Worm (Caenorhabditis elegans) whole organism, L4 larva: Measurements from ENCODE around the gene daf-10.

ENCODE experiments used
- F10B5.3 ChIP-seq: sonication (generic microtip); optimal IDR thresholded peaks from 2 replicates; lab custom pipeline; 2016; ENCODE audit warnings: mild to moderate bottlenecking, missing genetic modification characterization, missing compliant biosample characterization
- F44E2.7 ChIP-seq: fragments of 200-800 bp; sonication (Bioruptor generic); IDR thresholded peaks from 2 replicates; pipeline ENCODE4 v2.1.2; 2022; ENCODE audit warnings: missing genetic modification characterization, missing compliant biosample characterization
- F49E8.2 ChIP-seq: sonication (generic microtip); optimal IDR thresholded peaks from 2 replicates; lab custom pipeline; 2016; ENCODE audit warnings: missing compliant biosample characterization, mild to moderate bottlenecking, missing genetic modification characterization, borderline replicate concordance
- R02D3.7 ChIP-seq: fragments of 150-350 bp; sonication (generic microtip); optimal IDR thresholded peaks from 3 replicates; lab custom pipeline; 2014; ENCODE audit warnings: missing biosample characterization, missing genetic modification characterization
- T20F7.1 ChIP-seq: fragments of 200-800 bp; sonication (Bioruptor generic); optimal IDR thresholded peaks from 2 replicates; lab custom pipeline; 2018; ENCODE audit warnings: mild to moderate bottlenecking, missing genetic modification characterization, missing compliant biosample characterization
- T26A8.4 ChIP-seq: fragments of 200-800 bp; sonication (Bioruptor generic); IDR thresholded peaks from 2 replicates; pipeline ENCODE4 v1.3.6; 2022; ENCODE audit warnings: missing genetic modification characterization, missing compliant biosample characterization
- Y105C5A.15 ChIP-seq: fragments of 200-800 bp; sonication (Bioruptor generic); IDR thresholded peaks from 2 replicates; pipeline ENCODE4 v1.3.6; 2022; ENCODE audit warnings: missing genetic modification characterization, missing compliant biosample characterization
- Y48G9A.11 ChIP-seq: fragments of 200-800 bp; sonication (Bioruptor generic); IDR thresholded peaks from 2 replicates; pipeline ENCODE4 v1.3.6; 2022; ENCODE audit warnings: missing genetic modification reagents, missing genetic modification characterization, missing compliant biosample characterization
- ZK337.2 ChIP-seq: fragments of 200-800 bp; sonication (Bioruptor generic); IDR thresholded peaks from 2 replicates; pipeline ENCODE4 v1.3.6; 2022; ENCODE audit warnings: missing genetic modification reagents, missing genetic modification characterization, missing compliant biosample characterization
- ZK546.5 ChIP-seq, 2 experiments: sonication (generic microtip); optimal IDR thresholded peaks; 2 replicates each; lab custom pipeline; 2017; ENCODE audit warnings: missing biosample characterization in 2 of 2, missing genetic modification characterization in 2 of 2
- ama-1 ChIP-seq: fragments of 150-350 bp; optimal IDR thresholded peaks from 2 replicates; lab custom pipeline; 2014; ENCODE audit warnings: inconsistent platforms, mixed read lengths
- arid-1 ChIP-seq: fragments of 200-800 bp; sonication (Bioruptor generic); conservative IDR thresholded peaks from 2 replicates; pipeline ENCODE4 v1.3.6; 2022; ENCODE audit warnings: missing genetic modification reagents, missing genetic modification characterization, missing compliant biosample characterization
- attf-4 ChIP-seq: sonication (generic microtip); optimal IDR thresholded peaks from 3 replicates; lab custom pipeline; 2017; ENCODE audit warnings: missing biosample characterization, missing genetic modification characterization
- ceh-44 ChIP-seq: fragments of 200-800 bp; sonication (Bioruptor generic); IDR thresholded peaks from 2 replicates; pipeline ENCODE4 v1.3.6; 2022; ENCODE audit warnings: missing genetic modification reagents, missing genetic modification characterization, missing compliant biosample characterization
- ceh-82 ChIP-seq: sonication (generic microtip); optimal IDR thresholded peaks from 2 replicates; lab custom pipeline; 2017; ENCODE audit warnings: missing biosample characterization, missing genetic modification characterization
- ces-1 ChIP-seq: fragments of 150-350 bp; sonication (generic microtip); optimal IDR thresholded peaks from 4 replicates; lab custom pipeline; 2014; ENCODE audit warnings: missing biosample characterization, missing genetic modification reagents, missing genetic modification characterization
- cey-2 ChIP-seq: sonication (generic microtip); optimal IDR thresholded peaks from 3 replicates; lab custom pipeline; 2017; ENCODE audit warnings: missing genetic modification characterization, mild to moderate bottlenecking, missing compliant biosample characterization, antibody characterized with exemption, borderline replicate concordance; ENCODE audit not compliant: insufficient read depth
- ctbp-1 ChIP-seq: fragments of 200-800 bp; sonication (Bioruptor generic); IDR thresholded peaks from 2 replicates; pipeline ENCODE4 v1.3.6; 2022; ENCODE audit warnings: missing genetic modification reagents, missing genetic modification characterization, missing compliant biosample characterization
- daf-8 ChIP-seq: fragments of 200-800 bp; sonication (Bioruptor generic); IDR thresholded peaks from 2 replicates; pipeline ENCODE4 v1.3.6; 2022; ENCODE audit warnings: missing genetic modification characterization, missing compliant biosample characterization
- dmd-6 ChIP-seq: fragments of 200-800 bp; sonication (Bioruptor generic); IDR thresholded peaks from 2 replicates; pipeline ENCODE4 v1.3.6; 2022; ENCODE audit warnings: missing genetic modification reagents, missing genetic modification characterization, missing compliant biosample characterization
- dpl-1 ChIP-seq: fragments of 150-350 bp; optimal IDR thresholded peaks from 2 replicates; lab custom pipeline; 2014; ENCODE audit warnings: missing biosample characterization, missing genetic modification reagents, missing genetic modification characterization
- hlh-30 ChIP-seq: sonication (generic microtip); optimal IDR thresholded peaks from 2 replicates; lab custom pipeline; 2017; ENCODE audit warnings: antibody characterized with exemption, mild to moderate bottlenecking, missing genetic modification characterization, missing compliant biosample characterization; ENCODE audit not compliant: insufficient read depth
- lim-7 ChIP-seq: fragments of 200-800 bp; sonication (Bioruptor generic); IDR thresholded peaks from 2 replicates; pipeline ENCODE4 v1.3.6; 2022; ENCODE audit warnings: missing genetic modification characterization, missing compliant biosample characterization
- lin-29 ChIP-seq: fragments of 200-800 bp; sonication (Bioruptor generic); IDR thresholded peaks from 2 replicates; pipeline ENCODE4 v1.3.6; 2022; ENCODE audit warnings: missing genetic modification reagents, missing genetic modification characterization, missing compliant biosample characterization
- lin-39 ChIP-seq: fragments of 150-350 bp; optimal IDR thresholded peaks from 2 replicates; lab custom pipeline; 2014; ENCODE audit warnings: missing biosample characterization, missing genetic modification reagents, missing genetic modification characterization
- mep-1 ChIP-seq: fragments of 150-350 bp; sonication (generic microtip); optimal IDR thresholded peaks from 3 replicates; lab custom pipeline; 2014; ENCODE audit warnings: missing biosample characterization, missing genetic modification characterization
- nhr-10 ChIP-seq: fragments of 150-350 bp; optimal IDR thresholded peaks from 2 replicates; lab custom pipeline; 2014; ENCODE audit warnings: missing biosample characterization, missing genetic modification characterization
- nhr-11 ChIP-seq: fragments of 150-350 bp; optimal IDR thresholded peaks from 2 replicates; lab custom pipeline; 2014; ENCODE audit warnings: missing biosample characterization, missing genetic modification characterization
- nhr-111 ChIP-seq: fragments of 200-800 bp; sonication (Bioruptor generic); optimal IDR thresholded peaks from 2 replicates; lab custom pipeline; 2018; ENCODE audit warnings: mild to moderate bottlenecking, missing genetic modification characterization, missing compliant biosample characterization
- nhr-237 ChIP-seq: sonication (generic microtip); optimal IDR thresholded peaks from 2 replicates; lab custom pipeline; 2017; ENCODE audit warnings: missing biosample characterization, missing genetic modification characterization
- nhr-42 ChIP-seq: fragments of 200-800 bp; sonication (Bioruptor generic); IDR thresholded peaks from 2 replicates; pipeline ENCODE4 v1.3.6; 2022; ENCODE audit warnings: missing genetic modification characterization, missing compliant biosample characterization
- nhr-48 ChIP-seq: sonication (generic microtip); optimal IDR thresholded peaks from 2 replicates; lab custom pipeline; 2016; ENCODE audit warnings: mild to moderate bottlenecking, missing genetic modification characterization, missing compliant biosample characterization
- nhr-6 ChIP-seq: fragments of 150-350 bp; optimal IDR thresholded peaks from 2 replicates; lab custom pipeline; 2014; ENCODE audit warnings: missing biosample characterization, missing genetic modification characterization
- nhr-76 ChIP-seq: fragments of 150-350 bp; optimal IDR thresholded peaks from 2 replicates; lab custom pipeline; 2014; ENCODE audit warnings: missing biosample characterization, missing genetic modification characterization
- php-3 ChIP-seq: fragments of 200-800 bp; sonication (Bioruptor generic); IDR thresholded peaks from 2 replicates; pipeline ENCODE4 v1.3.6; 2022; ENCODE audit warnings: missing genetic modification reagents, missing genetic modification characterization, missing compliant biosample characterization
- rbr-2 ChIP-seq: sonication (generic microtip); optimal IDR thresholded peaks from 2 replicates; lab custom pipeline; 2016; ENCODE audit warnings: missing genotype, missing genetic modification characterization, missing compliant biosample characterization
- saeg-2 ChIP-seq: fragments of 200-800 bp; sonication (Bioruptor generic); IDR thresholded peaks from 2 replicates; pipeline ENCODE4 v1.3.6; 2022; ENCODE audit warnings: missing genetic modification reagents, missing genetic modification characterization, missing compliant biosample characterization
- skn-1 ChIP-seq: fragments of 150-350 bp; optimal IDR thresholded peaks from 2 replicates; lab custom pipeline; 2014; ENCODE audit warnings: missing biosample characterization, missing genetic modification characterization
- snpc-1.2 ChIP-seq: fragments of 200-800 bp; sonication (Bioruptor generic); IDR thresholded peaks from 2 replicates; pipeline ENCODE4 v1.3.6; 2022; ENCODE audit warnings: missing genetic modification reagents, missing genetic modification characterization, missing compliant biosample characterization
- spr-1 ChIP-seq: sonication (generic microtip); optimal IDR thresholded peaks from 2 replicates; lab custom pipeline; 2016; ENCODE audit warnings: mild to moderate bottlenecking, missing genetic modification characterization, missing compliant biosample characterization
- tag-97 ChIP-seq: fragments of 200-800 bp; sonication (Bioruptor generic); IDR thresholded peaks from 2 replicates; pipeline ENCODE4 v1.3.6; 2022; ENCODE audit warnings: missing genetic modification characterization, missing compliant biosample characterization
- unc-130 ChIP-seq: sonication (generic microtip); optimal IDR thresholded peaks from 2 replicates; lab custom pipeline; 2016; ENCODE audit warnings: missing genetic modification reagents, missing genetic modification characterization, missing compliant biosample characterization
- unc-39 ChIP-seq: sonication (generic microtip); optimal IDR thresholded peaks from 2 replicates; lab custom pipeline; 2017; ENCODE audit warnings: missing biosample characterization, missing genetic modification characterization
- unc-62 ChIP-seq, 3 experiments: fragments of 150-350 bp in 1 of 3; sonication (generic microtip); optimal IDR thresholded peaks in 2 of 3; peaks in 1 of 3; 1 replicate in 1 of 3; 2 replicates in 2 of 3; lab custom pipeline; 2014 to 2017; ENCODE audit warnings: missing biosample characterization in 3 of 3, missing genetic modification characterization in 3 of 3, missing genetic modification reagents in 3 of 3, missing genotype in 1 of 3
- vab-7 ChIP-seq: fragments of 200-800 bp; sonication (Bioruptor generic); IDR thresholded peaks from 2 replicates; pipeline ENCODE4 v1.3.6; 2022; ENCODE audit warnings: missing genetic modification reagents, missing genetic modification characterization, missing compliant biosample characterization
- zfp-3 ChIP-seq: fragments of 200-800 bp; sonication (Bioruptor generic); conservative IDR thresholded peaks from 2 replicates; pipeline ENCODE4 v1.3.6; 2022; ENCODE audit warnings: missing genetic modification reagents, missing genetic modification characterization, missing compliant biosample characterization
- ztf-11 ChIP-seq: fragments of 150-350 bp; optimal IDR thresholded peaks from 2 replicates; lab custom pipeline; 2014; ENCODE audit warnings: missing biosample characterization, missing genetic modification characterization
- ztf-7 ChIP-seq: fragments of 150-350 bp; optimal IDR thresholded peaks from 2 replicates; lab custom pipeline; 2014; ENCODE audit warnings: missing biosample characterization, missing genetic modification characterization

Gene daf-10

DNA sequence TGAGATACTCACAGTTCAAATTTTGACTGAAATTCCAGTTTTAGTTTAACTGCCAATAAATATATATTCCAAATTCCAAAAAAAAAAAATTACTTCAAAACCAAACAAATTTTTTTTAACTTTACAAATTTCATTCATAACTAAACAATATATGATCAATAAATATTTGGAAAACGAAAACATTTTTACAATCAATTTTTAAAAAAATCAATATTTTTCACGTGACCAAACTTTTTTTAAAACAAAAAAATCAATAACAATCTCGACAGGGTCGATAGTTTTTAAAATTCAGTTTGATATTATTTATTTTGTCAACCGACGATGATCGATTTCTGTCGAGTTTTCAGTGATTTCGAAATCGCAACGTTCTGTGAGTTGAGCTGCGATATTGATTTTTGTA is 4.2 kb upstream of the daf-10 start, which contains the start of gene F23B2.7:
F23B2.7 (plus strand) TSS at position 301 of the 400 bp plus-strand sequence.
- TF ChIP-seq vab-7 (GFP tag; lab: Robert Waterston, UW), result no peak
- TF ChIP-seq ZK546.5 (tag; optimal IDR thresholded peaks at IDR 0.05; lab: Kevin White, UChicago), result no peak
- TF ChIP-seq dmd-6, result no peak
- TF ChIP-seq spr-1 (tag; lab: Kevin White, UChicago), result no peak
- TF ChIP-seq skn-1 (tag; lab: Kevin White, UChicago), result no peak
- TF ChIP-seq nhr-48 (tag; lab: Kevin White, UChicago), result no peak
- no peak for TF ChIP-seq ceh-44 (GFP tag; lab: Robert Waterston, UW)
- no peak for TF ChIP-seq nhr-42 (GFP tag; lab: Robert Waterston, UW)
- no peak for TF ChIP-seq ztf-11 (tag; lab: Kevin White, UChicago)
- no peak for TF ChIP-seq ces-1 (GFP tag; lab: Kevin White, UChicago)
- no peak for TF ChIP-seq unc-62 (GFP tag; optimal IDR thresholded peaks at IDR 0.05 in 1 of 2; lab: Kevin White, UChicago)
- TF ChIP-seq unc-62 (tag; optimal IDR thresholded peaks at IDR 0.05; lab: Kevin White, UChicago), result no peak
- no peak for TF ChIP-seq arid-1 (GFP tag; lab: Robert Waterston, UW)
- TF ChIP-seq cey-2 (tag; lab: Kevin White, UChicago), result no peak
- no peak for TF ChIP-seq ama-1 (lab: Kevin White, UChicago)
- no peak for TF ChIP-seq R02D3.7 (tag; lab: Kevin White, UChicago)

DNA sequence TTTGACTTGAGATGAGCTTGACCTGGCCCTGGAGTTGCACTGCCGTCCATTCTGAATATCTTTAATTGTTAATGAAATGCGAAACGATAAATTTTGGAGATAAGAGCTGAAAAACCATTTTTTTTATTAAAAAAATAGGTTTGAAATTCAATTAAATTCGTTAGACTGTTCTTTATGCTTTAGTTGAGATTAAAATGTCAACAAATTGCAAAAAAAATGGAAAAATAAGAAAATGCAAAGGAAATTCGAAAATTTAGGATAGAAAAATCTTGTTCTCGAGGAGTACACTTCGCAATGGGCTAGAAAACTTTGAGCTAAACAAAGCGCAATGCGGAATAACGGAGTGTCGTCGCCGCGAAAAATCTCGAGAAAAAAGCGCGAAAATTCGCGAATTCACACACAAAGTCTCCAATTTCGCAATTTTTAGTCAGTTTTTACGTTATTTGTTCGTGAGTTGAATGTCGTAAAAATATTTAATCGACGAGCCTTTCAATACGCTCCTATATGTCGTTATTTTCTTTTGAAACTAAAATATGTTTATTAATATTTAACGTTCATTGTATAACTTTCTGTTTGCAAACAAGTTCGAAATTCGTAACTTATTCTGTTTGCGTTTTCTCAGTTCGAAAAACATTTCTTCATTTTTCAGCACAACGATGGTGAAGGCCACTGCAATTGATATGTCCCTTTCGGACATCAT is 958 bp upstream of the daf-10 start, which contains the start of the genes rpb-12 and aly-2:
rpb-12 (minus strand) TSS at position 51 of the 700 bp plus-strand sequence.
aly-2 (plus strand) TSS at position 650 of the 700 bp plus-strand sequence.
- peak in 1 of 2 experiments; percentile 32 for TF ChIP-seq unc-62 (GFP tag; optimal IDR thresholded peaks at IDR 0.05 in 1 of 2; lab: Kevin White, UChicago)
- TF ChIP-seq unc-62 (tag; optimal IDR thresholded peaks at IDR 0.05; lab: Kevin White, UChicago), result no peak
- TF ChIP-seq nhr-237, result no peak
- no peak for TF ChIP-seq ZK337.2
- no peak for TF ChIP-seq lin-29 (GFP tag; lab: Robert Waterston, UW)
- no peak for TF ChIP-seq hlh-30
- no peak for TF ChIP-seq arid-1 (GFP tag; lab: Robert Waterston, UW)
- no peak for TF ChIP-seq lin-39 (tag; lab: Kevin White, UChicago)
- no peak for TF ChIP-seq nhr-111 (GFP tag; lab: Kevin White, UChicago)
- TF ChIP-seq tag-97 (GFP tag; lab: Robert Waterston, UW), result no peak
- peak; percentile 99 for TF ChIP-seq T20F7.1 (GFP tag; lab: Kevin White, UChicago)
- TF ChIP-seq zfp-3 (GFP tag; lab: Robert Waterston, UW), result no peak
- no peak for TF ChIP-seq attf-4
- no peak for TF ChIP-seq ctbp-1 (GFP tag; lab: Robert Waterston, UW)
- TF ChIP-seq unc-130 (GFP tag; lab: Kevin White, UChicago), result peak; percentile 48
- no peak for TF ChIP-seq daf-8
- no peak for TF ChIP-seq php-3 (GFP tag; lab: Robert Waterston, UW)
- no peak for TF ChIP-seq ceh-82 (tag; lab: Kevin White, UChicago)
- TF ChIP-seq F10B5.3 (tag; lab: Kevin White, UChicago), result no peak
- TF ChIP-seq dpl-1, result peak; percentile 78
- TF ChIP-seq nhr-48 (tag; lab: Kevin White, UChicago), result no peak
- TF ChIP-seq T26A8.4 (GFP tag; lab: Robert Waterston, UW), result no peak
- no peak for TF ChIP-seq ztf-7 (tag; lab: Kevin White, UChicago)
- TF ChIP-seq lim-7, result no peak
- peak; percentile 100 for TF ChIP-seq Y48G9A.11
- TF ChIP-seq rbr-2 (tag; lab: Kevin White, UChicago), result no peak
- no peak for TF ChIP-seq F44E2.7 (GFP tag; lab: Robert Waterston, UW)
- TF ChIP-seq nhr-10 (tag; lab: Kevin White, UChicago), result no peak
- peak; percentile 46 for TF ChIP-seq F49E8.2 (tag; lab: Kevin White, UChicago)
- TF ChIP-seq spr-1 (tag; lab: Kevin White, UChicago), result no peak
- no peak for TF ChIP-seq nhr-76
- TF ChIP-seq nhr-6, result no peak
- no peak for TF ChIP-seq unc-39 (tag; lab: Kevin White, UChicago)
- TF ChIP-seq vab-7 (GFP tag; lab: Robert Waterston, UW), result no peak
- TF ChIP-seq saeg-2 (GFP tag; lab: Robert Waterston, UW), result no peak
- TF ChIP-seq snpc-1.2 (GFP tag; lab: Robert Waterston, UW), result peak; percentile 20; the same call in 1 of the 2 replicates
- TF ChIP-seq Y105C5A.15, result no peak
- TF ChIP-seq mep-1, result no peak
- TF ChIP-seq nhr-42 (GFP tag; lab: Robert Waterston, UW), result no peak
- no peak for TF ChIP-seq ama-1 (lab: Kevin White, UChicago)
- peak; percentile 36 for TF ChIP-seq nhr-11 (tag; lab: Kevin White, UChicago)
